Fruit fly (Drosophila melanogaster): ENCODE data around the gene CG5191.

DNA sequence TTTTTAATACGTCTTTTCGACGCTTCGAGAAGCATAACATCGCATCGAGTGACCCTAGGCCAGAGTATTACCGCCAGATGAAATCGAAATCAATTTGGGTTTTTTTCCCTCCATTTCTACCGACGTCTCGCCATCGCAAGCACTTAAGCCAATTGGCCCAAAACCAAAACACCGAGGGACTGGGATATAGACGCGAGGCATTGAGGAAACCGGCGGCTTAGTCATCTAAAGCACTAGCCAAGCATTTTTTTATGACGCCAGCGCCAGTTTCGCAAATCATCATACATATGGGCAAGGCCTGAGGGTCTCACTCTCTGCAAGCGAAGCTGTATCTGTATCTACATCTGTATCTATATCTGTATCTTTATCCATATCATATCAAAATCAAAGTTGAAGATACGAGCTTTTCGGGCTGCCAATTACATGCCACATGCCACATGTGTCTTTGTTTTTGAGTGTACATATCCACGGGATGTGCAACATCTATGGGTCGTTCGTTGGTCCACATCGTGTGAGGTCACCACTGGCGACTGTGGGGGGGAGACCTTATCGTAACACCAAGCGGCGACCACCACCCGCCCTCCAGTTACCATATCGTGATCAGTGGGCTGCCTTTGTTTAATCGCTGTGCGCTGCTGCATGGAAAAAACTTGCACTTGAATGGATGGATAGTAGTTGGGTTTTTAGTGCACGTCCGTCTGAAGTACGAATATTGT is 7.0 kb downstream of the CG5191 start:
- TF ChIP-seq CG5204 (GFP tag; optimal IDR thresholded peaks at IDR 0.05) (no peak), cic (GFP tag; optimal IDR thresholded peaks at IDR 0.05) (no peak), cnc (optimal IDR thresholded peaks at IDR 0.05) (no peak), CG11617 (GFP tag; optimal IDR thresholded peaks at IDR 0.05) (no peak)

Data from whole organism, adult.